Worm (Caenorhabditis elegans) whole organism, L4 larva: ENCODE data around the gene F36F12.7.

ENCODE experiments used
- F44E2.7 ChIP-seq: fragments of 200-800 bp; sonication (Bioruptor generic); IDR thresholded peaks from 2 replicates; pipeline ENCODE4 v2.1.2; 2022; ENCODE audit warnings: missing genetic modification characterization, missing compliant biosample characterization
- T26A8.4 ChIP-seq: fragments of 200-800 bp; sonication (Bioruptor generic); IDR thresholded peaks from 2 replicates; pipeline ENCODE4 v1.3.6; 2022; ENCODE audit warnings: missing genetic modification characterization, missing compliant biosample characterization
- Y105C5A.15 ChIP-seq: fragments of 200-800 bp; sonication (Bioruptor generic); IDR thresholded peaks from 2 replicates; pipeline ENCODE4 v1.3.6; 2022; ENCODE audit warnings: missing genetic modification characterization, missing compliant biosample characterization
- Y48G9A.11 ChIP-seq: fragments of 200-800 bp; sonication (Bioruptor generic); IDR thresholded peaks from 2 replicates; pipeline ENCODE4 v1.3.6; 2022; ENCODE audit warnings: missing genetic modification reagents, missing genetic modification characterization, missing compliant biosample characterization
- ZK546.5 ChIP-seq, 2 experiments: sonication (generic microtip); optimal IDR thresholded peaks; 2 replicates each; lab custom pipeline; 2017; ENCODE audit warnings: missing biosample characterization in 2 of 2, missing genetic modification characterization in 2 of 2
- aha-1 ChIP-seq: fragments of 150-350 bp; peaks from one replicate; lab custom pipeline; 2014; ENCODE audit warnings: missing biosample characterization, missing genetic modification characterization
- ceh-62 ChIP-seq: sonication (generic microtip); optimal IDR thresholded peaks from 2 replicates; lab custom pipeline; 2017; ENCODE audit warnings: missing biosample characterization, missing genetic modification characterization
- daf-12 ChIP-seq: fragments of 150-350 bp; optimal IDR thresholded peaks from 2 replicates; lab custom pipeline; 2014; ENCODE audit warnings: missing biosample characterization, missing genetic modification reagents, missing genetic modification characterization
- dmd-6 ChIP-seq: fragments of 200-800 bp; sonication (Bioruptor generic); IDR thresholded peaks from 2 replicates; pipeline ENCODE4 v1.3.6; 2022; ENCODE audit warnings: missing genetic modification reagents, missing genetic modification characterization, missing compliant biosample characterization
- dmd-9 ChIP-seq: fragments of 200-800 bp; sonication (Bioruptor generic); IDR thresholded peaks from 2 replicates; pipeline ENCODE4 v1.3.6; 2022; ENCODE audit warnings: missing genetic modification reagents, missing genetic modification characterization, missing compliant biosample characterization
- duxl-1 ChIP-seq: sonication (generic microtip); optimal IDR thresholded peaks from 2 replicates; lab custom pipeline; 2016; ENCODE audit warnings: mild to moderate bottlenecking, missing genetic modification characterization, moderate library complexity, missing compliant biosample characterization; ENCODE audit not compliant: poor library complexity
- egl-43 ChIP-seq: fragments of 200-800 bp; sonication (Bioruptor generic); IDR thresholded peaks from 2 replicates; pipeline ENCODE4 v1.3.6; 2022; ENCODE audit warnings: missing genetic modification reagents, missing genetic modification characterization, missing compliant biosample characterization
- hlh-11 ChIP-seq: fragments of 200-800 bp; sonication (Bioruptor generic); optimal IDR thresholded peaks from 2 replicates; lab custom pipeline; 2018; ENCODE audit warnings: mild to moderate bottlenecking, missing genetic modification characterization, missing compliant biosample characterization
- hlh-30 ChIP-seq: sonication (generic microtip); optimal IDR thresholded peaks from 2 replicates; lab custom pipeline; 2017; ENCODE audit warnings: antibody characterized with exemption, mild to moderate bottlenecking, missing genetic modification characterization, missing compliant biosample characterization; ENCODE audit not compliant: insufficient read depth
- lin-13 ChIP-seq: fragments of 150-350 bp; optimal IDR thresholded peaks from 2 replicates; lab custom pipeline; 2014; ENCODE audit warnings: missing biosample characterization, missing genetic modification reagents, missing genetic modification characterization
- lin-38 ChIP-seq: fragments of 200-800 bp; sonication (Bioruptor generic); IDR thresholded peaks from 2 replicates; pipeline ENCODE4 v1.3.6; 2022; ENCODE audit warnings: missing genetic modification reagents, missing genetic modification characterization, missing compliant biosample characterization
- madf-5 ChIP-seq, 2 experiments: fragments of 200-800 bp; sonication (Bioruptor generic); IDR thresholded peaks; 2 replicates each; pipeline ENCODE4 v1.3.6; 2022; ENCODE audit warnings: missing compliant biosample characterization in 2 of 2, missing genetic modification characterization in 2 of 2
- mdt-29 ChIP-seq: fragments of 200-800 bp; sonication (Bioruptor generic); IDR thresholded peaks from 2 replicates; pipeline ENCODE4 v1.3.6; 2022; ENCODE audit warnings: missing genetic modification reagents, missing genetic modification characterization, missing compliant biosample characterization
- mes-2 ChIP-seq: sonication (generic microtip); optimal IDR thresholded peaks from 2 replicates; lab custom pipeline; 2016; ENCODE audit warnings: missing genotype, mild to moderate bottlenecking, missing genetic modification characterization, missing compliant biosample characterization; ENCODE audit not compliant: poor library complexity, severe bottlenecking
- mxl-3 ChIP-seq: fragments of 200-800 bp; sonication (Bioruptor generic); optimal IDR thresholded peaks from 2 replicates; lab custom pipeline; 2018; ENCODE audit warnings: mild to moderate bottlenecking, missing genetic modification characterization, missing compliant biosample characterization
- nhr-10 ChIP-seq: fragments of 150-350 bp; optimal IDR thresholded peaks from 2 replicates; lab custom pipeline; 2014; ENCODE audit warnings: missing biosample characterization, missing genetic modification characterization
- nhr-11 ChIP-seq: fragments of 150-350 bp; optimal IDR thresholded peaks from 2 replicates; lab custom pipeline; 2014; ENCODE audit warnings: missing biosample characterization, missing genetic modification characterization
- nhr-25 ChIP-seq: sonication (generic microtip); optimal IDR thresholded peaks from 2 replicates; lab custom pipeline; 2017; ENCODE audit warnings: missing genetic modification characterization, mild to moderate bottlenecking, missing compliant biosample characterization, antibody characterized with exemption, moderate library complexity, borderline replicate concordance; ENCODE audit not compliant: insufficient read depth
- nhr-48 ChIP-seq: sonication (generic microtip); optimal IDR thresholded peaks from 2 replicates; lab custom pipeline; 2016; ENCODE audit warnings: mild to moderate bottlenecking, missing genetic modification characterization, missing compliant biosample characterization
- nhr-77 ChIP-seq: fragments of 150-350 bp; optimal IDR thresholded peaks from 2 replicates; lab custom pipeline; 2014; ENCODE audit warnings: missing biosample characterization, missing genetic modification characterization
- set-16 ChIP-seq: fragments of 200-800 bp; sonication (Bioruptor generic); IDR thresholded peaks from 2 replicates; pipeline ENCODE4 v1.3.6; 2022; ENCODE audit warnings: missing genetic modification reagents, missing genetic modification characterization, missing compliant biosample characterization
- snpc-4 ChIP-seq: fragments of 150-350 bp; optimal IDR thresholded peaks from 2 replicates; lab custom pipeline; 2014; ENCODE audit warnings: missing biosample characterization, missing genetic modification characterization
- unc-62 ChIP-seq, 3 experiments: fragments of 150-350 bp in 1 of 3; sonication (generic microtip); optimal IDR thresholded peaks in 2 of 3; peaks in 1 of 3; 1 replicate in 1 of 3; 2 replicates in 2 of 3; lab custom pipeline; 2014 to 2017; ENCODE audit warnings: missing biosample characterization in 3 of 3, missing genetic modification characterization in 3 of 3, missing genetic modification reagents in 3 of 3, missing genotype in 1 of 3
- zag-1 ChIP-seq: fragments of 150-350 bp; optimal IDR thresholded peaks from 2 replicates; lab custom pipeline; 2014; ENCODE audit warnings: missing biosample characterization, missing genetic modification characterization
- ztf-7 ChIP-seq: fragments of 150-350 bp; optimal IDR thresholded peaks from 2 replicates; lab custom pipeline; 2014; ENCODE audit warnings: missing biosample characterization, missing genetic modification characterization

Gene F36F12.7

DNA sequence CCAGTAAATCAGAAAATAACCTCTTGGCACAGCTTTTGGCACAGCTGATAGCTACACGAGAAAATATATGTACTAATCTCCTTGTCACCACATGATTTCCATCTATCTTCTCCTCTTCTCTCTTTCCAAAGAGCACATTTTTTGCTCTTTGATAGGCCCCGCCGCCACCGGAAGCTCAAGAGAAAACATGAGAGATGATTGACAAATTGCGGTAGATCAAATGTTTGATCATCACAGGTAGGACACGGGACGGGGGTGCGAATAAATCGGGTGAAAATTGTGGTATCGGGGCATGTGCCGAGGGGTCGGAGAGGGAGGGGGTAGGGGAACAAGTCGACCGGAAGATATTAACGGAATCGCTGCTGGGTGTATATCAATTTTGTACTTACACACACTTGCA is 23.1 kb upstream of the F36F12.7 start:
- TF ChIP-seq nhr-11 (tag; lab: Kevin White, UChicago) (peak; percentile 43), dmd-6 (GFP tag; lab: Robert Waterston, UW) (peak; percentile 20; the same call in 1 of the 2 replicates), hlh-11 (tag; lab: Kevin White, UChicago) (peak; percentile 73), hlh-30 (peak; percentile 54), daf-12 (tag; lab: Kevin White, UChicago) (no peak), nhr-48 (no peak), mxl-3 (peak; percentile 32)

DNA sequence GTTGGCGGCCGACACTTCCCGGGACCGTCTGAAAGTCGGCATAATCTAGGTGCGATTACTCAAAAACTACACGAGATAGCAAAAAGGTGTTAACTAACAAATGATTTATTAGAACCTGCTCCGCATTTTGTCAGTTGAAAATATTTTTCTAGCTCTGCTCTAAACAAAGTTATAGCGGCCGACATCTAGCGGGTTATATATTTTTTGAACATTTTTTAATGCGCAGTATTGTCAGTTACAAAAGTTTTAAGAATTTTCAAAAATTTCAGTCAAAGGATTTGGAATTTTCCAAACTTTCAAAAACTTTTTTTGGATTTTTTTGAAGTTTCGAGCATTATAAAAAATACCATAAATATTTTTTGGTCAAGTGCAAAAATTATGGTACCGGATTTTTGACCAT is 17.9 kb upstream of the F36F12.7 start:
- peak; percentile 68 for TF ChIP-seq aha-1
- TF ChIP-seq Y105C5A.15 (GFP tag; lab: Robert Waterston, UW), result no peak

DNA sequence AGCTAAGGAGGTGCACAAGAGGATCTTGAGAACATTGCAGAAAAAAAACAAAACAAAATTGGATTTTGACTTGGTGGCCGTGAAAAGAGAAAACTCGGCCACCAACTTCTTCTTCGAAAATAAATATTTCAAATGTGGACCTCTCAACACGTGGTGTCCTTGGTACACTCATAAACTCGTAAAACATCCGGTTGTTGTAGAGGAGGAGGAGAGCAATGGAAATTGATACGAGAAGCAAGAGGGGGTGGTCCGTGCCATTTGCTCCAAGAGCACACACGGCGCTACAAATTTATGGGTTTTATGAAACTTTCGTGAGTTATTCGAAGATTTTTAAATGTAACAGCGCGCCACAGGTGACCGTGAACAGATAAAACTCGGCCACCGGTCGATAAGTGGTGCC is 17.2 kb upstream of the F36F12.7 start:
- TF ChIP-seq ztf-7 (tag; lab: Kevin White, UChicago) (no peak), nhr-77 (no peak), mdt-29 (GFP tag; lab: Robert Waterston, UW) (no peak), zag-1 (tag; lab: Kevin White, UChicago) (no peak), madf-5 (GFP tag; IDR thresholded peaks at IDR 0.05; lab: Robert Waterston, UW) (no peak), nhr-25 (no peak), nhr-10 (tag; lab: Kevin White, UChicago) (no peak), mes-2 (tag; lab: Kevin White, UChicago) (no peak), unc-62 (GFP tag; optimal IDR thresholded peaks at IDR 0.05 in 1 of 2; lab: Kevin White, UChicago) (no peak), unc-62 (tag; optimal IDR thresholded peaks at IDR 0.05; lab: Kevin White, UChicago) (no peak), lin-13 (GFP tag; lab: Kevin White, UChicago) (no peak), ZK546.5 (tag; optimal IDR thresholded peaks at IDR 0.05; lab: Kevin White, UChicago) (no peak), ceh-62 (tag; lab: Kevin White, UChicago) (no peak), T26A8.4 (GFP tag; lab: Robert Waterston, UW) (no peak), set-16 (GFP tag; lab: Robert Waterston, UW) (no peak)
- TF ChIP-seq, all 104 proteins: peak for 0

DNA sequence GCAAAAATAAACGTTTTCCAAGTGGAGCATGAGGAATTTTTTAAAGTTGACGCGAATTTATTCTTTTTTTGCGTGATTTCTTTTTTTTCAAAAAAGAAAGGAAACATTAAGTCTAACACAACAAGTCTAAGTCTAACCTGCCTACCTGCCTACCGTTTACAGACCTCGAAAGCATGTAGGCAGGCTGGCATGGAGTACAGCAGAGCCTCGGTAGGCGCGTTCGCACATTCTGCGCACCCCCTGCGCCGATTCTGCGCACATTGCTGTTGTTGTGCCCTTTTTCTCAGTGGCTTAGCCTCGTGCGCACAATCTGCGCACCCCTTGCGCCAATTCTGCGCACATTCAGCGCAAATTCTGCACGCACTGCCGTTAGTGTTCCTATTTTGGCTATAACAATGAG is 15.3 kb upstream of the F36F12.7 start:
- TF ChIP-seq hlh-11 (tag; lab: Kevin White, UChicago), result no peak
- TF ChIP-seq daf-12 (tag; lab: Kevin White, UChicago), result no peak
- TF ChIP-seq set-16 (GFP tag; lab: Robert Waterston, UW), result peak; percentile 48; the same call in 1 of the 2 replicates
- TF ChIP-seq dmd-9 (GFP tag; lab: Robert Waterston, UW), result no peak
- TF ChIP-seq duxl-1 (tag; lab: Kevin White, UChicago), result no peak
- TF ChIP-seq aha-1, result peak; percentile 93
- TF ChIP-seq snpc-4, result no peak

DNA sequence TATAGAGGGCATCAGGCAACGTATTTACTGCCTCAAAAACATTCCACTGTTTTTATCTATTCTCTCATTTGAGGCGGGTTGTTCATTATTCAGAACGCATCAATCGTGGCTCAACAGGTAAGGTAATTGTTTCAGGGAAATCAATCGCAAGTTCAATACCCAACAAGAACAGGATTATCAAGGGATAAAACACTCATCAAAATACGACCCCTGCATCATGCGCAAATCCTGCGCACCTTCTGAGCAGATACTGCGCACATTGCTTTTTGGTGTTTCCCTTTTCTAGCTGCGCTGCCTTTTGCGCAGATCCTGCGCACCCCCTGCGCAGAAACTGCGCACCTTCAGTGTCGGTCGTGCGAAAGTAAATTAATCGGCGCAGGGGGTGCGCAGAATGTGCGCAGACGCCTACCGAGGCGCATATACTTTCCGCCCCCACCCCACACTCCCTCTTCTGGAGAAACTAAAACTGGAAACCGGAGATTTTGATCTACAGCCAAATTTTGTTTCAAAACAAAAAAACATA is 13.3 kb upstream of the F36F12.7 start, which contains the start of gene F36F12.3:
Gene F36F12.3, plus strand, starts transcription at position 51 of the 523 bp plus-strand sequence.
- TF ChIP-seq set-16 (GFP tag; lab: Robert Waterston, UW) (peak; percentile 78), F44E2.7 (GFP tag; lab: Robert Waterston, UW) (0 out of 2 replicates have a peak, but pooled peaks have one; percentile 33), egl-43 (GFP tag; lab: Robert Waterston, UW) (peak; percentile 65; the same call in 1 of the 2 replicates)

DNA sequence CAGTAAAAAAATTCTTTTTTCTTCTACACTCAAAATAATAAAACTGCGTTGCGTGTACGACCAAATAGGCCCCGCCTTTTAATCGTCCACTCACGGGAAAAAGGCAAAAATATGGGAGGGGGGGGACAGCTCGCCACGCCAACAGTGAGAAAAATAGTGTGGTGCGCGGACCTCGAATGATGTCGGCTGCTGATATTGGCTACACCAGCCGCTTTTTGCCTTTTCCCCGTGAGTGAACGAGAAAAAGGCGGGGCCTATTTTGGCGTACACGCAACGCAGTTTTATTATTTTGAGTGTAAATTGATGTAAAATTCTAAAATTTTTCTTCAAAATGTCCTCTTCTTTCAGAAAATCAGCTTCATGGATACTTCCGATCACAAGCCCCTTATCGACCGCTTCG is 8.8 kb upstream of the F36F12.7 start, which contains the start of gene ztf-28:
Gene ztf-28, plus strand, starts transcription at position 349 of the 400 bp plus-strand sequence.
- peak; percentile 69 for TF ChIP-seq aha-1
- TF ChIP-seq lin-38 (GFP tag; lab: Robert Waterston, UW), result 0 out of 2 replicates have a peak, but pooled peaks have one; percentile 8
- TF ChIP-seq Y48G9A.11, result peak; percentile 48; the same call in 1 of the 2 replicates
- TF ChIP-seq, all 104 proteins: peak for 3; not testable (repeated sequence) for 101
